Worm (Caenorhabditis elegans) whole organism, late embryonic: ENCODE results near the gene srbc-49.

Source experiments
- ahr-1 ChIP-seq: sonication (generic microtip); optimal IDR thresholded peaks from 2 replicates; lab custom pipeline; 2016; ENCODE audit warnings: missing genetic modification characterization, missing compliant biosample characterization
- ceh-6 ChIP-seq: fragments of 200-800 bp; sonication (Bioruptor generic); optimal IDR thresholded peaks from 2 replicates; lab custom pipeline; 2018; ENCODE audit warnings: mild to moderate bottlenecking, missing genetic modification characterization, missing compliant biosample characterization
- dve-1 ChIP-seq: sonication (generic microtip); optimal IDR thresholded peaks from 2 replicates; lab custom pipeline; 2017; ENCODE audit warnings: antibody characterized with exemption, mild to moderate bottlenecking, missing genetic modification characterization, missing compliant biosample characterization
- npax-4 ChIP-seq: sonication (generic microtip); optimal IDR thresholded peaks from 2 replicates; lab custom pipeline; 2016; ENCODE audit warnings: missing genetic modification characterization, missing compliant biosample characterization
- pqm-1 ChIP-seq: sonication (generic microtip); optimal IDR thresholded peaks from 2 replicates; lab custom pipeline; 2016; ENCODE audit warnings: missing genetic modification characterization, missing compliant biosample characterization
- rnt-1 ChIP-seq: sonication (generic microtip); optimal IDR thresholded peaks from 2 replicates; lab custom pipeline; 2016; ENCODE audit warnings: missing genetic modification characterization, missing compliant biosample characterization
- sdc-2 ChIP-seq: sonication (generic microtip); optimal IDR thresholded peaks from 2 replicates; lab custom pipeline; 2016; ENCODE audit warnings: missing genotype, missing genetic modification characterization, missing compliant biosample characterization
- sox-4 ChIP-seq: sonication (generic microtip); optimal IDR thresholded peaks from 2 replicates; lab custom pipeline; 2017; ENCODE audit warnings: mild to moderate bottlenecking, missing genetic modification characterization, inconsistent platforms, missing compliant biosample characterization

DNA sequence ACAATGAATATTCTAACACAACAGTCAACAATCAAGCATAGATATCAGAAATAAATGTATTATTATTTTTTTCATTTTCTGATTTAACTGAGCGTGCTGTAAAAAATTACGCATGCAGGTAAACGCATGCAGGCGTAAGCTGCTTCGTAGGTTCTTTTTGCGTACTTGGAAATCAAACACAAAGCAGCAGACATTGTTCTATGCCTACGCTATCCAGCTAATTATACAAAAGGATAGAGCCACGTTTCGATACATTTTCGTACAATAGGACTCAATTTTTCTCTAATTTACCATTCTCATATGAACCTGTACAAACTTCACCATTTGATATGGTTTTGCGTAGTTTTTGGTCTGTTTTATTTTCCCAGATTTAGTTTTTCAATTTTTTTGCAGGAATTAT lies 39.0 kb upstream of the srbc-49 start, which contains the start of gene T26E4.3:
- no peak for TF ChIP-seq sox-4 (tag; lab: Kevin White, UChicago)
- TF ChIP-seq pqm-1 (tag; lab: Kevin White, UChicago) = no peak
- TF ChIP-seq npax-4 (tag; lab: Kevin White, UChicago) = no peak
- no peak for TF ChIP-seq sdc-2
- no peak for TF ChIP-seq dve-1 (tag; lab: Kevin White, UChicago)
- no peak for TF ChIP-seq ceh-6 (GFP tag; lab: Kevin White, UChicago)
- no peak for TF ChIP-seq ahr-1 (tag; lab: Kevin White, UChicago)
- TF ChIP-seq rnt-1 = no peak
